Worm (Caenorhabditis elegans): ENCODE results near the gene inos-1.

inos-1 gene

ce11 chrII:11731174-11731724, 31.1 kb upstream of the inos-1 start (continued):
- TF ChIP-seq dve-1 (tag; optimal IDR thresholded peaks at IDR 0.05; ENCODE audit: insufficient read depth) (peak; percentile 16), tra-1 (GFP tag; IDR thresholded peaks at IDR 0.05) (0 out of 2 replicates have a peak, but pooled peaks have one; percentile 13), nhr-76 (tag; optimal IDR thresholded peaks at IDR 0.05) (no peak), ztf-11 (tag; optimal IDR thresholded peaks at IDR 0.05) (no peak), mxl-2 (GFP tag; conservative IDR thresholded peaks at IDR 0.05) (0 out of 2 replicates have a peak, but pooled peaks have one; percentile 32), fos-1 (tag; optimal IDR thresholded peaks at IDR 0.05) (no peak)

- 0 out of 2 replicates have a peak, but pooled peaks have one; percentile 33 for TF ChIP-seq D1046.2 (GFP tag; IDR thresholded peaks at IDR 0.05)
- no peak for TF ChIP-seq sdz-12 (GFP tag; optimal IDR thresholded peaks at IDR 0.05)
- peak; percentile 96 for TF ChIP-seq aha-1 (tag)
- TF ChIP-seq unc-62 (GFP tag; optimal IDR thresholded peaks at IDR 0.05 in 1 of 2): peak in 1 of 2 experiments; percentile 69
- TF ChIP-seq unc-62 (tag; optimal IDR thresholded peaks at IDR 0.05): no peak
- TF ChIP-seq set-16 (GFP tag; IDR thresholded peaks at IDR 0.05): peak; percentile 94
Observed at ce11 chrII:11729757-11730535, 29.8 kb upstream of the inos-1 start.

ce11 chrII:11728545-11729105, 28.5 kb upstream of the inos-1 start, which contains the start of gene alh-8:
TSS of gene alh-8 (plus strand) at chrII:11729055.
- TF ChIP-seq jun-1 (tag; optimal IDR thresholded peaks at IDR 0.05) (no peak), pha-4 (GFP tag; IDR thresholded peaks at IDR 0.05) (peak; percentile 56; the same call in 1 of the 2 replicates), pha-4 (tag; optimal IDR thresholded peaks at IDR 0.05) (no peak), lir-3 (tag; optimal IDR thresholded peaks at IDR 0.05) (no peak), mxl-3 (GFP tag; optimal IDR thresholded peaks at IDR 0.05) (peak; percentile 96), Y48G9A.11 (GFP tag; IDR thresholded peaks at IDR 0.05) (no peak), fkh-10 (GFP tag; optimal IDR thresholded peaks at IDR 0.05) (no peak), ctbp-1 (GFP tag; IDR thresholded peaks at IDR 0.05) (no peak), daf-16 (GFP tag; optimal IDR thresholded peaks at IDR 0.05) (peak in 1 of 2 experiments; percentile 82), daf-16 (tag; optimal IDR thresholded peaks at IDR 0.05) (peak; percentile 94), snpc-4 (tag; optimal IDR thresholded peaks at IDR 0.05) (no peak), egl-27 (tag; optimal IDR thresholded peaks at IDR 0.05) (no peak), dve-1 (tag; optimal IDR thresholded peaks at IDR 0.05; ENCODE audit: insufficient read depth) (peak; percentile 79), zag-1 (tag; optimal IDR thresholded peaks at IDR 0.05) (no peak), zfp-3 (GFP tag; conservative IDR thresholded peaks at IDR 0.05) (no peak), ceh-28 (tag; optimal IDR thresholded peaks at IDR 0.05) (no peak), gei-8 (GFP tag; optimal IDR thresholded peaks at IDR 0.05) (no peak), F26F4.8 (GFP tag; conservative IDR thresholded peaks at IDR 0.05) (no peak), D1046.2 (GFP tag; IDR thresholded peaks at IDR 0.05) (no peak), ztf-7 (tag; optimal IDR thresholded peaks at IDR 0.05) (no peak), snpc-1.2 (GFP tag; IDR thresholded peaks at IDR 0.05) (no peak), R02D3.7 (tag; optimal IDR thresholded peaks at IDR 0.05) (no peak), egl-43 (GFP tag; IDR thresholded peaks at IDR 0.05) (no peak), spr-1 (tag; optimal IDR thresholded peaks at IDR 0.05) (no peak), lin-29 (GFP tag; IDR thresholded peaks at IDR 0.05) (no peak), ceh-82 (tag; optimal IDR thresholded peaks at IDR 0.05) (no peak), mxl-2 (GFP tag; conservative IDR thresholded peaks at IDR 0.05) (no peak), tag-97 (GFP tag; IDR thresholded peaks at IDR 0.05) (no peak), mep-1 (tag; optimal IDR thresholded peaks at IDR 0.05) (peak; percentile 48), php-3 (GFP tag; IDR thresholded peaks at IDR 0.05) (0 out of 2 replicates have a peak, but pooled peaks have one; percentile 41), nhr-41 (GFP tag; IDR thresholded peaks at IDR 0.05) (peak; percentile 89), aha-1 (tag) (peak; percentile 43), pqm-1 (tag; optimal IDR thresholded peaks at IDR 0.05) (peak; percentile 57), dmd-9 (GFP tag; IDR thresholded peaks at IDR 0.05) (no peak), duxl-1 (tag; optimal IDR thresholded peaks at IDR 0.05; ENCODE audit: poor library complexity) (no peak), lsy-2 (tag; optimal IDR thresholded peaks at IDR 0.05) (peak in 1 of 2 experiments; percentile 39), nhr-11 (tag; optimal IDR thresholded peaks at IDR 0.05) (peak; percentile 70), ZK546.5 (tag; optimal IDR thresholded peaks at IDR 0.05) (no peak)

Measured in whole organism, L4 larva.